Worm (Caenorhabditis elegans) whole organism, L3 larva: ENCODE measurements around the gene mat-2.

Experiments used
- daf-12 ChIP-seq: fragments of 150-350 bp; optimal IDR thresholded peaks from 2 replicates; lab custom pipeline; 2014; ENCODE audit warnings: missing biosample characterization, missing genetic modification reagents, missing genetic modification characterization
- fkh-10 ChIP-seq: sonication (generic microtip); optimal IDR thresholded peaks from 2 replicates; lab custom pipeline; 2017; ENCODE audit warnings: missing biosample characterization, missing genetic modification reagents, missing genetic modification characterization
- lin-15B ChIP-seq: fragments of 150-350 bp; optimal IDR thresholded peaks from 2 replicates; lab custom pipeline; 2014; ENCODE audit warnings: missing biosample characterization, missing genetic modification characterization

DNA sequence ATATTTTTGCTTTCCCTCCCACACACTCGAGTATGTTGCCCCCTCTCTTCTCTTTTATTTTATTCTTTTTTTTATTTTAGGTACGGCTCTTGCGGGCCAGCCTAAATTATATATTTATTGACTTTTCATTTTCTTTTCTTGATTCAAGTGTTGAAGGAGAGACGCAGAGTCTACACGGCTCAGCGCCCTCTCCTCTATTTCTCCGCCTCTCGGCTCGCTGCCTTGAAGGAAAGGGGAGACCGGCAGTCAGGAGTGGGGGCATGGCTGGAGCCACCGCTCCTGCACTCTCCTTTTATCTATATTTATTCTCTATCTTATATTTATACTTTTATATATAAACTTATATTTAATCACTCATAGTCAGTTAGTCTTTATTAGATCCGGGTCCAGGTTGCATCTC is 53.9 kb downstream of the mat-2 start:
- no peak for TF ChIP-seq daf-12 (tag; lab: Kevin White, UChicago)
- TF ChIP-seq fkh-10 (GFP tag; lab: Kevin White, UChicago): no peak
- TF ChIP-seq lin-15B (tag; lab: Kevin White, UChicago): no peak
